Fruit fly (Drosophila melanogaster) whole organism, embryonic: ENCODE results near the gene CG33284.

Experiments
- Atf-2 ChIP-seq: fragments of 200-800 bp; sonication (Bioruptor generic); optimal IDR thresholded peaks from 2 replicates; lab custom pipeline; 2016; ENCODE audit warnings: missing biosample characterization, missing genetic modification characterization
- Awh ChIP-seq: fragments of 200-800 bp; sonication (Bioruptor generic); IDR thresholded peaks from 2 replicates; pipeline ENCODE4, ENCODE4 v1.3.6; 2022; ENCODE audit warnings: missing biosample characterization, missing genetic modification characterization
- CG10147 ChIP-seq: fragments of 200-800 bp; sonication (Bioruptor generic); optimal IDR thresholded peaks from 2 replicates; lab custom pipeline; 2019; ENCODE audit warnings: missing biosample characterization, mild to moderate bottlenecking, missing genetic modification characterization, moderate library complexity
- CG1024 ChIP-seq: fragments of 200-800 bp; sonication (Bioruptor generic); IDR thresholded peaks from 2 replicates; pipeline ENCODE4 v1.3.6; 2022; ENCODE audit warnings: missing biosample characterization, missing genetic modification characterization
- CG16779 ChIP-seq: fragments of 200-800 bp; sonication (Bioruptor generic); IDR thresholded peaks from 2 replicates; pipeline ENCODE4 v1.3.6; 2022; ENCODE audit warnings: missing biosample characterization, missing genetic modification characterization
- CG17361 ChIP-seq: fragments of 200-800 bp; sonication (Bioruptor generic); IDR thresholded peaks from 3 replicates; pipeline ENCODE4 v1.3.6; 2022; ENCODE audit warnings: missing biosample characterization, missing genetic modification characterization
- CG1832 ChIP-seq: fragments of 200-800 bp; sonication (Bioruptor generic); optimal IDR thresholded peaks from 2 replicates; lab custom pipeline; 2017; ENCODE audit warnings: missing biosample characterization, mild to moderate bottlenecking, missing genetic modification characterization, inconsistent platforms
- CG18764 ChIP-seq: fragments of 200-800 bp; sonication (Bioruptor generic); optimal IDR thresholded peaks from 3 replicates; lab custom pipeline; 2016; ENCODE audit warnings: missing biosample characterization, missing genetic modification characterization
- CG2199 ChIP-seq: fragments of 200-800 bp; sonication (Bioruptor generic); IDR thresholded peaks from 3 replicates; pipeline ENCODE4 v1.3.6; 2022; ENCODE audit warnings: missing biosample characterization, missing genetic modification characterization
- CG30020 ChIP-seq: fragments of 200-800 bp; optimal IDR thresholded peaks from 2 replicates; lab custom pipeline; 2019; ENCODE audit warnings: missing biosample characterization, mild to moderate bottlenecking, missing genetic modification characterization, moderate library complexity
- CG30431 ChIP-seq: fragments of 200-800 bp; sonication (Bioruptor generic); optimal IDR thresholded peaks from 2 replicates; lab custom pipeline; 2017; ENCODE audit warnings: missing biosample characterization, missing genetic modification characterization
- CG31441 ChIP-seq: fragments of 200-800 bp; sonication (Bioruptor generic); IDR thresholded peaks from 2 replicates; pipeline ENCODE4 v1.3.6; 2022; ENCODE audit warnings: missing biosample characterization, missing genetic modification characterization
- CG6175 ChIP-seq: fragments of 200-800 bp; sonication (Bioruptor generic); IDR thresholded peaks from 3 replicates; pipeline ENCODE4 v1.3.6; 2022; ENCODE audit warnings: missing biosample characterization, missing genetic modification characterization
- CG6254 ChIP-seq: fragments of 200-800 bp; sonication (Bioruptor generic); optimal IDR thresholded peaks from 3 replicates; lab custom pipeline; 2017; ENCODE audit warnings: mild to moderate bottlenecking, missing biosample characterization, missing genetic modification reagents, missing genetic modification characterization
- CG7963 ChIP-seq: fragments of 200-800 bp; sonication (Bioruptor generic); IDR thresholded peaks from 3 replicates; pipeline ENCODE4 v1.3.6; 2022; ENCODE audit warnings: missing biosample characterization, missing genetic modification characterization; ENCODE audit not compliant: partially characterized antibody
- CG8290 ChIP-seq, 3 experiments: fragments of 200-800 bp; sonication (Bioruptor generic); optimal IDR thresholded peaks; 2 replicates each; lab custom pipeline; 2016 to 2019; ENCODE audit warnings: missing biosample characterization in 3 of 3, missing genetic modification characterization in 3 of 3, mild to moderate bottlenecking in 2 of 3, moderate library complexity in 1 of 3
- CG9876 ChIP-seq: fragments of 200-800 bp; sonication (Bioruptor generic); optimal IDR thresholded peaks from 2 replicates; lab custom pipeline; 2016; ENCODE audit warnings: missing biosample characterization, missing genetic modification characterization
- CTCF ChIP-seq: fragments of 200-800 bp; sonication (Bioruptor generic); optimal IDR thresholded peaks from 2 replicates; lab custom pipeline; 2017; ENCODE audit warnings: missing biosample characterization, mild to moderate bottlenecking, missing genetic modification characterization, moderate library complexity
- Dfd ChIP-seq, 2 experiments: fragments of >200 bp; optimal IDR thresholded peaks; 2 replicates each; lab custom pipeline; 2017; ENCODE audit warnings: missing biosample characterization in 2 of 2, missing genetic modification characterization in 2 of 2
- Doc2 ChIP-seq: fragments of 200-800 bp; sonication (Bioruptor generic); IDR thresholded peaks from 2 replicates; pipeline ENCODE4 v1.3.6; 2022; ENCODE audit warnings: missing biosample characterization, missing genetic modification characterization
- E2f2 ChIP-seq: fragments of 200-800 bp; sonication (Bioruptor generic); IDR thresholded peaks from 2 replicates; pipeline ENCODE4 v1.3.6; 2022; ENCODE audit warnings: missing biosample characterization, missing genetic modification characterization
- ERR ChIP-seq: fragments of 200-800 bp; sonication (Bioruptor generic); optimal IDR thresholded peaks from 2 replicates; lab custom pipeline; 2016; ENCODE audit warnings: missing biosample characterization, missing genetic modification characterization
- Fer3 ChIP-seq: fragments of 200-800 bp; sonication (Bioruptor generic); optimal IDR thresholded peaks from 2 replicates; lab custom pipeline; 2018; ENCODE audit warnings: missing biosample characterization, mild to moderate bottlenecking, missing genetic modification characterization, moderate library complexity
- HLH4C ChIP-seq: fragments of 200-800 bp; sonication (Bioruptor generic); IDR thresholded peaks from 3 replicates; pipeline ENCODE4 v1.3.6; 2022; ENCODE audit warnings: missing biosample characterization, missing genetic modification characterization; ENCODE audit not compliant: partially characterized antibody
- HLH54F ChIP-seq: fragments of 200-800 bp; sonication (Bioruptor generic); optimal IDR thresholded peaks from 3 replicates; lab custom pipeline; 2016; ENCODE audit warnings: missing biosample characterization, missing genetic modification characterization
- Lim3 ChIP-seq: fragments of 200-800 bp; sonication (Bioruptor generic); IDR thresholded peaks from 2 replicates; pipeline ENCODE4 v1.3.6; 2022; ENCODE audit warnings: missing biosample characterization, missing genetic modification characterization
- MTF-1 ChIP-seq: fragments of 200-800 bp; sonication (Bioruptor generic); optimal IDR thresholded peaks from 2 replicates; lab custom pipeline; 2018; ENCODE audit warnings: missing biosample characterization, mild to moderate bottlenecking, missing genetic modification characterization, borderline replicate concordance
- Med ChIP-seq: fragments of 200-800 bp; sonication (Bioruptor generic); peaks from one replicate; lab custom pipeline; 2016; ENCODE audit warnings: missing biosample characterization, missing genetic modification characterization, mild to moderate bottlenecking, inconsistent platforms, moderate library complexity
- NC2α ChIP-seq: fragments of 200-800 bp; sonication (Bioruptor generic); optimal IDR thresholded peaks from 2 replicates; lab custom pipeline; 2016; ENCODE audit warnings: missing biosample characterization, missing genetic modification characterization
- Pdp1 ChIP-seq, 2 experiments: fragments of 200-800 bp; sonication (Bioruptor generic); optimal IDR thresholded peaks; 3 replicates each; lab custom pipeline; 2016; ENCODE audit warnings: missing biosample characterization in 2 of 2, missing genetic modification characterization in 2 of 2, mild to moderate bottlenecking in 1 of 2, moderate library complexity in 1 of 2
- Sox100B ChIP-seq: fragments of 200-800 bp; sonication (Bioruptor generic); optimal IDR thresholded peaks from 3 replicates; lab custom pipeline; 2018; ENCODE audit warnings: missing biosample characterization, mild to moderate bottlenecking, missing genetic modification characterization
- Usf ChIP-seq: fragments of 200-800 bp; sonication (Bioruptor generic); optimal IDR thresholded peaks from 2 replicates; lab custom pipeline; 2017; ENCODE audit warnings: missing genotype, missing biosample characterization, missing genetic modification characterization
- bigmax ChIP-seq: fragments of 200-800 bp; sonication (Bioruptor generic); optimal IDR thresholded peaks from 2 replicates; lab custom pipeline; 2018; ENCODE audit warnings: missing biosample characterization, mild to moderate bottlenecking, missing genetic modification characterization
- cad ChIP-seq: fragments of >200 bp; optimal IDR thresholded peaks from 2 replicates; lab custom pipeline; 2017; ENCODE audit warnings: missing biosample characterization, missing genetic modification characterization
- ci ChIP-seq: fragments of 200-800 bp; sonication (Bioruptor generic); IDR thresholded peaks from 3 replicates; pipeline ENCODE4 v1.3.6; 2022; ENCODE audit warnings: missing biosample characterization, missing genetic modification characterization
- crp ChIP-seq, 2 experiments: fragments of 200-800 bp; sonication (Bioruptor generic); optimal IDR thresholded peaks; 2 replicates in 1 of 2; 3 replicates in 1 of 2; lab custom pipeline; 2017; ENCODE audit warnings: missing biosample characterization in 2 of 2, missing genetic modification characterization in 2 of 2, mild to moderate bottlenecking in 1 of 2, moderate library complexity in 1 of 2
- dati ChIP-seq: fragments of 200-800 bp; sonication (Bioruptor generic); IDR thresholded peaks from 2 replicates; pipeline ENCODE4 v1.3.6; 2022; ENCODE audit warnings: missing biosample characterization, missing genetic modification characterization
- dmrt99B ChIP-seq: fragments of 200-800 bp; sonication (Bioruptor generic); optimal IDR thresholded peaks from 2 replicates; lab custom pipeline; 2018; ENCODE audit warnings: missing biosample characterization, mild to moderate bottlenecking, missing genetic modification characterization, moderate library complexity
- gce ChIP-seq: fragments of 200-800 bp; sonication (Bioruptor generic); IDR thresholded peaks from 3 replicates; pipeline ENCODE4 v1.3.6; 2022; ENCODE audit warnings: missing biosample characterization, missing genetic modification characterization
- h ChIP-seq: fragments of >200 bp; optimal IDR thresholded peaks from 2 replicates; lab custom pipeline; 2017
- her ChIP-seq: fragments of 200-800 bp; sonication (Bioruptor generic); optimal IDR thresholded peaks from 2 replicates; lab custom pipeline; 2016; ENCODE audit warnings: missing biosample characterization, missing genetic modification characterization
- kni ChIP-seq: fragments of 200-800 bp; sonication (Bioruptor generic); optimal IDR thresholded peaks from 3 replicates; lab custom pipeline; 2017; ENCODE audit warnings: mild to moderate bottlenecking, missing biosample characterization, missing genetic modification reagents, missing genetic modification characterization
- nmo ChIP-seq: fragments of 200-800 bp; sonication (Bioruptor generic); optimal IDR thresholded peaks from 2 replicates; lab custom pipeline; 2018; ENCODE audit warnings: missing biosample characterization, mild to moderate bottlenecking, missing genetic modification characterization, moderate library complexity
- otp ChIP-seq: fragments of 200-800 bp; sonication (Bioruptor generic); IDR thresholded peaks from 3 replicates; pipeline ENCODE4, ENCODE4 v1.3.6; 2022; ENCODE audit warnings: missing biosample characterization, missing genetic modification characterization
- phol ChIP-seq: fragments of 200-800 bp; sonication (Bioruptor generic); optimal IDR thresholded peaks from 3 replicates; lab custom pipeline; 2018; ENCODE audit warnings: missing biosample characterization, mild to moderate bottlenecking, missing genetic modification characterization, moderate library complexity
- tap ChIP-seq: fragments of 200-800 bp; optimal IDR thresholded peaks from 3 replicates; lab custom pipeline; 2019; ENCODE audit warnings: missing biosample characterization, mild to moderate bottlenecking, missing genetic modification characterization, moderate library complexity
- tgo ChIP-seq: fragments of 200-800 bp; sonication (Bioruptor generic); IDR thresholded peaks from 3 replicates; pipeline ENCODE4 v1.3.6; 2022; ENCODE audit warnings: missing biosample characterization, missing genetic modification characterization
- ttk ChIP-seq: fragments of 200-800 bp; sonication (Bioruptor generic); IDR thresholded peaks from 2 replicates; pipeline ENCODE4 v2.1.2; 2022; ENCODE audit warnings: missing biosample characterization, missing genetic modification characterization
- unpg ChIP-seq: fragments of 200-800 bp; sonication (Bioruptor generic); optimal IDR thresholded peaks from 3 replicates; lab custom pipeline; 2018; ENCODE audit warnings: missing biosample characterization, mild to moderate bottlenecking, missing genetic modification characterization, moderate library complexity
- zen2 ChIP-seq: fragments of 200-800 bp; sonication (Bioruptor generic); IDR thresholded peaks from 3 replicates; pipeline ENCODE4 v1.3.6; 2022; ENCODE audit warnings: missing biosample characterization, missing genetic modification characterization; ENCODE audit not compliant: partially characterized antibody
- zf30C ChIP-seq: fragments of 200-800 bp; sonication (Bioruptor generic); optimal IDR thresholded peaks from 3 replicates; lab custom pipeline; 2018; ENCODE audit warnings: missing biosample characterization, mild to moderate bottlenecking, missing genetic modification characterization

Gene CG33284

DNA sequence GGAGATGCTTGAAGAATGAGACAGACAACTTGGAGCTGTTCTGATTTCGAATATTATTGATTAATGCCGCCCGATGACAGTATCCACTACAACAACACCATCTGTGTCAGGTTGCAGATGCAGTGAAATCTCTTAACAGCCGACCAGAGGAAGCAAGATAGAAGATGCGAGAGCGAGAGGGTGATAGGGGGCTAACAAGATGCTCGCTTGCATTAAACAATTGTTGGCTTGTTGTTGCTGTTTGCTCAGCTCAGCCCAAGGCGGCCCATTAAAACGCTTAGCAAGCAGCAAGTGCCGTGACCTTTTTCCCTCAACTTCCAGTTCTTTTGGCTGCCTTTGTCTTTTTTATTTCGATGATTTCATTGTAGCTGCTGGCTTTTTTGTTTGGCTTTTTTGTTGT, 6.1 kb downstream of the CG33284 start (continued):
- TF ChIP-seq kni (GFP tag; lab: Kevin White, UChicago) (peak; percentile 11), Atf-2 (GFP tag; lab: Kevin White, UChicago) (no peak), crp (GFP tag; optimal IDR thresholded peaks at IDR 0.05; lab: Kevin White, UChicago) (no peak), CG16779 (GFP tag; lab: Robert Waterston, UW) (no peak), CG9876 (GFP tag; lab: Kevin White, UChicago) (no peak), CG6254 (GFP tag; lab: Kevin White, UChicago) (no peak), ci (no peak), CG7963 (GFP tag; lab: Robert Waterston, UW) (no peak), phol (tag; lab: Kevin White, UChicago) (no peak), CG2199 (GFP tag; lab: Robert Waterston, UW) (no peak), CG10147 (GFP tag; lab: Kevin White, UChicago) (no peak), MTF-1 (GFP tag; lab: Kevin White, UChicago) (no peak), Doc2 (GFP tag; lab: Robert Waterston, UW) (0 out of 2 replicates have a peak, but pooled peaks have one; percentile 30), E2f2 (GFP tag; lab: Robert Waterston, UW) (no peak), CG1832 (peak; percentile 46), Usf (GFP tag; lab: Kevin White, UChicago) (no peak), zf30C (GFP tag; lab: Kevin White, UChicago) (no peak), CG31441 (GFP tag; lab: Robert Waterston, UW) (no peak), CG17361 (no peak), Pdp1 (GFP tag; optimal IDR thresholded peaks at IDR 0.05; lab: Kevin White, UChicago) (no peak)

DNA sequence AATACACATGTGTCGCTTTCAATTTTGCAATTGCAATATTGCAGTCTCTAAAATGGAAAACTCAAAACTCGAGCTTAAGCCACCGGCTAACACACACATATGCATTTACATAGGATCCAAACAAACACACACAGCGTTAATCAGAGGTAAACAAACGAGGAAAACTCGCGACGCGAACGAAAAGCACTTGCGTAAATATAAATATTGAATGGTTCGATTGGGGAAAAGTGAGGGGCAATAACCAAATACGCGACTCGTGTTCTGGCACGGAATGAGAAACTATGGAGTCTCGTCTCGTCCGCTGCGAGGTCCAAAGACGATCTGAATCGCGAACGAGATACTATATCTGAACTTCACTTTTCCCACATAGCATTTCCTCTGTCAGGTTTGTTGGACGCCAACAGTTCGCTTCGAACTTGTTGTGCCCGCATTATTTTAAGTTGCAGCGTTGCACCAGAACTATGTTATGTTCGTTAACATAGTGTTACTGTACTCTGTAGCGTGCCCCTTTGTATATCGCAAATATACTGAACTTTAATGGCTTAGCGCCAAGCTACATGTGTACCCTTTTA, 7.4 kb downstream of the CG33284 start, which contains the start of gene ko:
ko (minus strand) TSS at position 321 of the 572 bp plus-strand sequence.
- TF ChIP-seq CTCF (GFP tag; lab: Kevin White, UChicago) (no peak), dmrt99B (tag; lab: Kevin White, UChicago) (no peak), dati (no peak), Fer3 (peak; percentile 26), Dfd (GFP tag; optimal IDR thresholded peaks at IDR 0.05; lab: Kevin White, UChicago) (no peak), cad (no peak), h (lab: Kevin White, UChicago) (no peak), tap (tag; lab: Kevin White, UChicago) (no peak), ERR (GFP tag; lab: Kevin White, UChicago) (no peak), bigmax (GFP tag; lab: Kevin White, UChicago) (no peak), otp (no peak), HLH54F (GFP tag; lab: Kevin White, UChicago) (no peak), nmo (GFP tag; lab: Kevin White, UChicago) (no peak), NC2α (GFP tag; lab: Kevin White, UChicago) (no peak), CG30020 (tag; lab: Kevin White, UChicago) (no peak), CG8290 (GFP tag; optimal IDR thresholded peaks at IDR 0.05; lab: Kevin White, UChicago) (peak; percentile 16), CG8290 (tag; optimal IDR thresholded peaks at IDR 0.05; lab: Kevin White, UChicago) (peak in 1 of 2 experiments; percentile 38), her (GFP tag; lab: Kevin White, UChicago) (peak; percentile 11), CG30431 (GFP tag; lab: Kevin White, UChicago) (no peak), gce (GFP tag; lab: Robert Waterston, UW) (no peak), Awh (GFP tag; lab: Robert Waterston, UW) (peak; percentile 42; the same call in 1 of the 2 replicates), Lim3 (no peak), Sox100B (no peak), tgo (GFP tag; lab: Robert Waterston, UW) (no peak), CG1024 (0 out of 2 replicates have a peak, but pooled peaks have one; percentile 38), ttk (GFP tag; lab: Robert Waterston, UW) (no peak), zen2 (GFP tag; lab: Robert Waterston, UW) (peak; percentile 14; the same call in 1 of the 3 replicates), CG6175 (GFP tag; lab: Robert Waterston, UW) (no peak), Med (GFP tag; lab: Kevin White, UChicago) (peak; percentile 76), HLH4C (GFP tag; lab: Robert Waterston, UW) (no peak), CG18764 (GFP tag; lab: Kevin White, UChicago) (no peak), unpg (peak; percentile 57)
